Worm (Caenorhabditis elegans): ENCODE results near the gene F53A3.7.
A peak's percentile ranks its signal among the peaks of the same experiment; 100 is the strongest.

Gene F53A3.7

DNA sequence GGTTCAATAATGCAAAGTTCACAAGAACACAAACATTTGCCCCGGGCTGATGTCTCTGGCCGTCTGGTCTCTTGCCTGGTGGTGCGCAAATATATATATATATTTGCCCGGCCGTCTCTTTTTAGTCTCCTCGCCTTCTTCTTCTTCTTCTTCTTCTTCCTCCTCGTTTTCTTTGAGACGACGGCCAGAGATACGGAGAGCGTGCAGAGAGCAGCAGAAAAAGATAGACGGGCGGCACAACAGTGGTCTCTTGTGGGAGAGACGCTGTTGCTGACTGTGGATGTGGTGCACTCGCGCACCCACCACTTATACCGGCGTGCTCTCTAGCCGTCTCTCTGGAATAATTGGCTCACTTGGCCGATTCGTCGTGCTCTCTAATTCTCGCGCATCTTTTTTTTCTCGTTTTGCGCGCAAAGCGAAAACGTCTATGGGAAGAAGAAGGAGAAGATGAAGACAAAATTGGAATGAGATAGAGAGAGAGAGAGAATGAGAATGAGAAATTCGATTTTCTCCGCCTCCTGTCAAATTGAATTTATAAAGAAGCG, 30.1 kb upstream of the F53A3.7 start (continued):
- TF ChIP-seq hlh-30 (tag; optimal IDR thresholded peaks at IDR 0.05; ENCODE audit: insufficient read depth) (peak; percentile 90), aha-1 (tag) (peak; percentile 99), hmg-1.1 (GFP tag; IDR thresholded peaks at IDR 0.05) (peak; percentile 93), zfp-2 (tag; optimal IDR thresholded peaks at IDR 0.05) (peak; percentile 71), daf-12 (tag; optimal IDR thresholded peaks at IDR 0.05) (no peak), duxl-1 (tag; optimal IDR thresholded peaks at IDR 0.05; ENCODE audit: poor library complexity) (peak; percentile 23), nhr-42 (GFP tag; IDR thresholded peaks at IDR 0.05) (peak; percentile 73; the same call in 1 of the 2 replicates), nhr-28 (tag; optimal IDR thresholded peaks at IDR 0.05) (peak; percentile 88), zfp-3 (GFP tag; conservative IDR thresholded peaks at IDR 0.05) (peak; percentile 74), F10B5.3 (tag; optimal IDR thresholded peaks at IDR 0.05) (peak; percentile 71), attf-4 (tag; optimal IDR thresholded peaks at IDR 0.05) (peak; percentile 60), ceh-20 (GFP tag; IDR thresholded peaks at IDR 0.05) (peak; percentile 93), zip-2 (tag; optimal IDR thresholded peaks at IDR 0.05) (no peak), zip-11 (GFP tag; IDR thresholded peaks at IDR 0.05) (no peak), lin-39 (tag; optimal IDR thresholded peaks at IDR 0.05) (no peak), lin-1 (GFP tag; IDR thresholded peaks at IDR 0.05) (peak; percentile 74), ZK337.2 (GFP tag; IDR thresholded peaks at IDR 0.05) (peak; percentile 56; the same call in 1 of the 2 replicates), R02D3.7 (tag; optimal IDR thresholded peaks at IDR 0.05) (no peak), mes-2 (tag; optimal IDR thresholded peaks at IDR 0.05; ENCODE audit: poor library complexity, severe bottlenecking) (peak; percentile 55), T26A8.4 (GFP tag; IDR thresholded peaks at IDR 0.05) (peak; percentile 89), daf-19 (GFP tag; conservative IDR thresholded peaks at IDR 0.05) (no peak), nhr-48 (tag; optimal IDR thresholded peaks at IDR 0.05) (peak; percentile 99), unc-62 (GFP tag; optimal IDR thresholded peaks at IDR 0.05 in 1 of 2) (peak in 1 of 2 experiments; percentile 100), unc-62 (tag; optimal IDR thresholded peaks at IDR 0.05) (no peak), hlh-11 (tag; optimal IDR thresholded peaks at IDR 0.05) (peak; percentile 100), fkh-10 (GFP tag; optimal IDR thresholded peaks at IDR 0.05) (peak; percentile 96), dpl-1 (GFP tag; optimal IDR thresholded peaks at IDR 0.05) (peak; percentile 62), ama-1 (optimal IDR thresholded peaks at IDR 0.05) (peak; percentile 38), dve-1 (tag; optimal IDR thresholded peaks at IDR 0.05; ENCODE audit: insufficient read depth) (peak; percentile 94), mxl-2 (GFP tag; conservative IDR thresholded peaks at IDR 0.05) (0 out of 2 replicates have a peak, but pooled peaks have one; percentile 35), nhr-102 (tag; optimal IDR thresholded peaks at IDR 0.05) (peak; percentile 92), php-3 (GFP tag; IDR thresholded peaks at IDR 0.05) (peak; percentile 67), ztf-7 (tag; optimal IDR thresholded peaks at IDR 0.05) (peak; percentile 20), F26F4.8 (GFP tag; conservative IDR thresholded peaks at IDR 0.05) (no peak), aly-2 (tag; optimal IDR thresholded peaks at IDR 0.05) (no peak), nhr-111 (GFP tag; optimal IDR thresholded peaks at IDR 0.05) (no peak), gei-8 (GFP tag; optimal IDR thresholded peaks at IDR 0.05) (peak; percentile 100), snpc-1.2 (GFP tag; IDR thresholded peaks at IDR 0.05) (no peak), nhr-237 (tag; optimal IDR thresholded peaks at IDR 0.05) (no peak), egl-43 (GFP tag; IDR thresholded peaks at IDR 0.05) (peak; percentile 82), dmd-8 (GFP tag; IDR thresholded peaks at IDR 0.05) (no peak), jun-1 (tag; optimal IDR thresholded peaks at IDR 0.05) (peak; percentile 77), dmd-6 (GFP tag; IDR thresholded peaks at IDR 0.05) (peak; percentile 100), zag-1 (tag; optimal IDR thresholded peaks at IDR 0.05) (no peak), ctbp-1 (GFP tag; IDR thresholded peaks at IDR 0.05) (peak; percentile 88), lim-7 (GFP tag; IDR thresholded peaks at IDR 0.05) (no peak), lin-38 (GFP tag; IDR thresholded peaks at IDR 0.05) (peak; percentile 69), ceh-82 (tag; optimal IDR thresholded peaks at IDR 0.05) (no peak), pha-4 (GFP tag; IDR thresholded peaks at IDR 0.05) (peak; percentile 98), pha-4 (tag; optimal IDR thresholded peaks at IDR 0.05) (peak; percentile 29), F37D6.2 (tag; optimal IDR thresholded peaks at IDR 0.05) (peak; percentile 93), Y105C5A.15 (GFP tag; IDR thresholded peaks at IDR 0.05) (no peak)
